Fruit fly (Drosophila melanogaster) S2 (cell line): ENCODE results near the gene CG6785.

Experiments used
- CG8478 ChIP-seq: fragments of >200 bp; optimal IDR thresholded peaks from 2 replicates; lab custom pipeline; 2018
- CTCF ChIP-seq, 2 experiments: fragments of >200 bp; optimal IDR thresholded peaks; 2 replicates each; lab custom pipeline; 2018

dm6 chr2L:12044613-12045350 lies at the start of gene CG6785:
- TF ChIP-seq CG8478 = no peak
- TF ChIP-seq CTCF (optimal IDR thresholded peaks at IDR 0.05; lab: Kevin White, UChicago) = no peak
